Worm (Caenorhabditis elegans) whole organism, mixed stage, embryonic: ENCODE measurements around the gene ccep-97.

Experiments used
- ceh-83 ChIP-seq: fragments of 200-800 bp; sonication (Bioruptor generic); optimal IDR thresholded peaks from 2 replicates; lab custom pipeline; 2018; ENCODE audit warnings: mild to moderate bottlenecking, missing genetic modification characterization, missing compliant biosample characterization
- elt-1 ChIP-seq: sonication (generic microtip); optimal IDR thresholded peaks from 2 replicates; lab custom pipeline; 2017; ENCODE audit warnings: missing genetic modification characterization, mild to moderate bottlenecking, missing compliant biosample characterization, antibody characterized with exemption, moderate library complexity, borderline replicate concordance; ENCODE audit not compliant: insufficient read depth
- elt-3 ChIP-seq: fragments of 150-350 bp; optimal IDR thresholded peaks from 2 replicates; lab custom pipeline; 2014; ENCODE audit warnings: missing biosample characterization, missing genetic modification characterization
- lsy-2 ChIP-seq: fragments of 150-350 bp; optimal IDR thresholded peaks from 2 replicates; lab custom pipeline; 2014; ENCODE audit warnings: missing biosample characterization, missing genetic modification characterization
- tbx-8 ChIP-seq: fragments of 200-800 bp; sonication (Bioruptor generic); optimal IDR thresholded peaks from 2 replicates; lab custom pipeline; 2018; ENCODE audit warnings: mild to moderate bottlenecking, missing genetic modification characterization, moderate library complexity, missing compliant biosample characterization

- TF ChIP-seq elt-3 (tag; lab: Kevin White, UChicago) (no peak), lsy-2 (tag; lab: Kevin White, UChicago) (no peak), elt-1 (tag; lab: Kevin White, UChicago) (no peak), ceh-83 (GFP tag; lab: Kevin White, UChicago) (no peak), tbx-8 (GFP tag; lab: Kevin White, UChicago) (no peak)
These were observed 21.4 kb upstream of the ccep-97 start, which contains the start of gene nas-9 for ce11 chrV:4839913-4840312.
